Worm (Caenorhabditis elegans) whole organism, early embryonic: ENCODE results near the gene ugt-38.

ENCODE experiments used
- B0310.2 ChIP-seq: sonication (generic microtip); optimal IDR thresholded peaks from 2 replicates; lab custom pipeline; 2016; ENCODE audit warnings: mild to moderate bottlenecking, missing genetic modification characterization, missing compliant biosample characterization
- F13C5.2 ChIP-seq: sonication (generic microtip); optimal IDR thresholded peaks from 2 replicates; lab custom pipeline; 2017; ENCODE audit warnings: mild to moderate bottlenecking, missing genetic modification characterization, inconsistent platforms, missing compliant biosample characterization
- aly-1 ChIP-seq: sonication (generic microtip); optimal IDR thresholded peaks from 2 replicates; lab custom pipeline; 2016; ENCODE audit warnings: missing genetic modification characterization, missing compliant biosample characterization
- ama-1 ChIP-seq: fragments of 150-350 bp; optimal IDR thresholded peaks from 2 replicates; lab custom pipeline; 2014
- ceh-13 ChIP-seq: fragments of 200-800 bp; sonication (Bioruptor generic); optimal IDR thresholded peaks from 2 replicates; lab custom pipeline; 2018; ENCODE audit warnings: mild to moderate bottlenecking, missing genetic modification characterization, missing compliant biosample characterization
- ceh-36 ChIP-seq: sonication (generic microtip); optimal IDR thresholded peaks from 2 replicates; lab custom pipeline; 2016; ENCODE audit warnings: missing genetic modification characterization, inconsistent platforms, missing compliant biosample characterization
- ets-7 ChIP-seq: sonication (generic microtip); optimal IDR thresholded peaks from 2 replicates; lab custom pipeline; 2016; ENCODE audit warnings: missing genotype, missing genetic modification characterization, missing compliant biosample characterization
- flt-1 ChIP-seq: fragments of 200-800 bp; sonication (Bioruptor generic); IDR thresholded peaks from 2 replicates; pipeline ENCODE4 v1.3.6; 2022; ENCODE audit warnings: missing genetic modification characterization, missing compliant biosample characterization
- hmbx-1 ChIP-seq: sonication (generic microtip); optimal IDR thresholded peaks from 2 replicates; lab custom pipeline; 2016; ENCODE audit warnings: mild to moderate bottlenecking, missing genetic modification characterization, missing compliant biosample characterization
- hmg-4 ChIP-seq: fragments of 200-800 bp; sonication (Bioruptor generic); optimal IDR thresholded peaks from 2 replicates; lab custom pipeline; 2018; ENCODE audit warnings: mild to moderate bottlenecking, missing genetic modification characterization, missing compliant biosample characterization
- hnd-1 ChIP-seq: sonication (generic microtip); optimal IDR thresholded peaks from 2 replicates; lab custom pipeline; 2016; ENCODE audit warnings: missing genetic modification characterization, missing compliant biosample characterization
- pes-1 ChIP-seq: fragments of 200-800 bp; sonication (Bioruptor generic); IDR thresholded peaks from 2 replicates; pipeline ENCODE4 v1.3.6; 2022; ENCODE audit warnings: missing genetic modification reagents, missing genetic modification characterization, missing compliant biosample characterization
- scrt-1 ChIP-seq: fragments of 200-800 bp; sonication (Bioruptor generic); IDR thresholded peaks from 2 replicates; pipeline ENCODE4 v1.3.6; 2022; ENCODE audit warnings: missing genetic modification characterization, missing compliant biosample characterization
- sea-1 ChIP-seq: fragments of 200-800 bp; sonication (Bioruptor generic); conservative IDR thresholded peaks from 2 replicates; pipeline ENCODE4 v1.3.6; 2022; ENCODE audit warnings: missing genetic modification characterization, missing compliant biosample characterization
- tbx-11 ChIP-seq: fragments of 200-800 bp; sonication (Bioruptor generic); IDR thresholded peaks from 2 replicates; pipeline ENCODE4 v1.3.6; 2022; ENCODE audit warnings: missing genetic modification characterization, missing compliant biosample characterization
- tbx-37 ChIP-seq: fragments of 200-800 bp; sonication (Bioruptor generic); conservative IDR thresholded peaks from 2 replicates; pipeline ENCODE4 v1.3.6; 2022; ENCODE audit warnings: missing genetic modification reagents, missing genetic modification characterization, missing compliant biosample characterization
- tra-4 ChIP-seq: sonication (generic microtip); optimal IDR thresholded peaks from 2 replicates; lab custom pipeline; 2017; ENCODE audit warnings: missing genetic modification characterization, missing compliant biosample characterization

ugt-38 gene

ce11 chrV:7106499-7107152 lies 40.6 kb downstream of the ugt-38 start:
- TF ChIP-seq hmg-4 (GFP tag; lab: Kevin White, UChicago): no peak
- TF ChIP-seq flt-1 (GFP tag; lab: Robert Waterston, UW): no peak
- TF ChIP-seq tra-4 (tag; lab: Kevin White, UChicago): no peak
- TF ChIP-seq tbx-37 (GFP tag; lab: Robert Waterston, UW): no peak
- no peak for TF ChIP-seq sea-1

ce11 chrV:7103247-7103646 lies 44.0 kb downstream of the ugt-38 start, which contains the start of gene odr-2:
Gene odr-2, plus strand, starts transcription at chrV:7103547.
- TF ChIP-seq aly-1 (tag; lab: Kevin White, UChicago): no peak

ce11 chrV:7096811-7097210 lies 50.5 kb downstream of the ugt-38 start:
- TF ChIP-seq hmbx-1 (no peak), tbx-37 (GFP tag; lab: Robert Waterston, UW) (no peak), flt-1 (GFP tag; lab: Robert Waterston, UW) (no peak), ets-7 (tag; lab: Kevin White, UChicago) (no peak), B0310.2 (tag; lab: Kevin White, UChicago) (no peak), ama-1 (no peak), ceh-36 (tag; lab: Kevin White, UChicago) (no peak), aly-1 (tag; lab: Kevin White, UChicago) (no peak), pes-1 (GFP tag; lab: Robert Waterston, UW) (no peak), ceh-13 (no peak), tra-4 (tag; lab: Kevin White, UChicago) (no peak), hnd-1 (tag; lab: Kevin White, UChicago) (no peak), F13C5.2 (tag; lab: Kevin White, UChicago) (no peak), scrt-1 (GFP tag; lab: Robert Waterston, UW) (no peak), sea-1 (no peak), hmg-4 (GFP tag; lab: Kevin White, UChicago) (no peak), tbx-11 (GFP tag; lab: Robert Waterston, UW) (no peak)

ce11 chrV:7096129-7096730 lies 51.0 kb downstream of the ugt-38 start:
- TF ChIP-seq ets-7 (tag; lab: Kevin White, UChicago): no peak
